Fruit fly (Drosophila melanogaster) whole organism, embryonic: Measurements from ENCODE around the gene twe.

Experiments used
- Atf6 ChIP-seq: fragments of 200-800 bp; sonication (Bioruptor generic); IDR thresholded peaks from 2 replicates; pipeline ENCODE4 v1.3.6; 2022; ENCODE audit warnings: missing biosample characterization, missing genetic modification characterization
- CG10209 ChIP-seq: fragments of 200-800 bp; sonication (Bioruptor generic); optimal IDR thresholded peaks from 3 replicates; lab custom pipeline; 2017; ENCODE audit warnings: missing biosample characterization, mild to moderate bottlenecking, missing genetic modification characterization, missing genetic modification reagents
- CG11560 ChIP-seq: fragments of 200-800 bp; sonication (Bioruptor generic); IDR thresholded peaks from 3 replicates; pipeline ENCODE4 v1.3.6; 2022; ENCODE audit warnings: missing biosample characterization, missing genetic modification characterization
- CG15073 ChIP-seq: fragments of 200-800 bp; sonication (Bioruptor generic); optimal IDR thresholded peaks from 2 replicates; lab custom pipeline; 2016; ENCODE audit warnings: missing biosample characterization, missing genetic modification characterization
- CG15514 ChIP-seq: fragments of 200-800 bp; sonication (Bioruptor generic); optimal IDR thresholded peaks from 3 replicates; lab custom pipeline; 2017; ENCODE audit warnings: missing biosample characterization, missing genetic modification characterization, mild to moderate bottlenecking, moderate library complexity, missing genetic modification reagents
- CG1647 ChIP-seq: fragments of 200-800 bp; sonication (Bioruptor generic); optimal IDR thresholded peaks from 3 replicates; lab custom pipeline; 2016; ENCODE audit warnings: missing biosample characterization, missing genetic modification characterization
- CG17186 ChIP-seq: fragments of 200-800 bp; sonication (Bioruptor generic); optimal IDR thresholded peaks from 3 replicates; lab custom pipeline; 2017; ENCODE audit warnings: missing biosample characterization, missing genetic modification reagents, missing genetic modification characterization
- CG18011 ChIP-seq: fragments of 200-800 bp; sonication (Bioruptor generic); optimal IDR thresholded peaks from 2 replicates; lab custom pipeline; 2017; ENCODE audit warnings: missing biosample characterization, missing genetic modification characterization, mild to moderate bottlenecking, moderate library complexity, missing genotype
- CG30020 ChIP-seq: fragments of 200-800 bp; optimal IDR thresholded peaks from 2 replicates; lab custom pipeline; 2019; ENCODE audit warnings: missing biosample characterization, mild to moderate bottlenecking, missing genetic modification characterization, moderate library complexity
- CG3407 ChIP-seq: fragments of 200-800 bp; sonication (Bioruptor generic); optimal IDR thresholded peaks from 2 replicates; lab custom pipeline; 2018; ENCODE audit warnings: missing biosample characterization, mild to moderate bottlenecking, missing genetic modification characterization
- CG34376 ChIP-seq: fragments of 200-800 bp; sonication (Bioruptor generic); optimal IDR thresholded peaks from 2 replicates; lab custom pipeline; 2018; ENCODE audit warnings: missing biosample characterization, mild to moderate bottlenecking, missing genetic modification characterization
- CG3726 ChIP-seq: fragments of 200-800 bp; sonication (Bioruptor generic); IDR thresholded peaks from 3 replicates; pipeline ENCODE4, ENCODE4 v1.3.6; 2022; ENCODE audit warnings: missing biosample characterization, missing genetic modification characterization
- CG4424 ChIP-seq: fragments of 200-800 bp; sonication (Bioruptor generic); optimal IDR thresholded peaks from 3 replicates; lab custom pipeline; 2016; ENCODE audit warnings: missing biosample characterization, missing genetic modification characterization
- CG6175 ChIP-seq: fragments of 200-800 bp; sonication (Bioruptor generic); IDR thresholded peaks from 3 replicates; pipeline ENCODE4 v1.3.6; 2022; ENCODE audit warnings: missing biosample characterization, missing genetic modification characterization
- CG6854 ChIP-seq: fragments of 200-800 bp; sonication (Bioruptor generic); optimal IDR thresholded peaks from 3 replicates; lab custom pipeline; 2017; ENCODE audit warnings: missing biosample characterization, mild to moderate bottlenecking, missing genetic modification characterization
- CG7357 ChIP-seq: fragments of 200-800 bp; sonication (Bioruptor generic); IDR thresholded peaks from 3 replicates; pipeline ENCODE4 v1.3.6; 2022; ENCODE audit warnings: missing biosample characterization, missing genetic modification characterization
- CG7839 ChIP-seq: fragments of 200-800 bp; sonication (Bioruptor generic); optimal IDR thresholded peaks from 3 replicates; lab custom pipeline; 2018; ENCODE audit warnings: missing biosample characterization, mild to moderate bottlenecking, missing genetic modification characterization, moderate library complexity
- CG8478 ChIP-seq: fragments of >200 bp; optimal IDR thresholded peaks from 2 replicates; lab custom pipeline; 2018
- CG9932 ChIP-seq: fragments of 200-800 bp; sonication (Bioruptor generic); IDR thresholded peaks from 2 replicates; pipeline ENCODE4 v1.3.6; 2022; ENCODE audit warnings: missing biosample characterization, missing genetic modification characterization
- CoRest ChIP-seq: fragments of 200-800 bp; sonication (Bioruptor generic); optimal IDR thresholded peaks from 3 replicates; lab custom pipeline; 2018; ENCODE audit warnings: missing biosample characterization, mild to moderate bottlenecking, missing genetic modification characterization, moderate library complexity
- Doc3 ChIP-seq: fragments of 200-800 bp; sonication (Bioruptor generic); IDR thresholded peaks from 3 replicates; pipeline ENCODE4 v1.3.6; 2022; ENCODE audit warnings: missing biosample characterization, missing genetic modification characterization; ENCODE audit not compliant: partially characterized antibody
- E2f1 ChIP-seq: fragments of 200-800 bp; sonication (Bioruptor generic); IDR thresholded peaks from 2 replicates; pipeline ENCODE4 v1.3.6; 2022; ENCODE audit warnings: missing biosample characterization, missing genetic modification characterization
- E2f2 ChIP-seq: fragments of 200-800 bp; sonication (Bioruptor generic); IDR thresholded peaks from 2 replicates; pipeline ENCODE4 v1.3.6; 2022; ENCODE audit warnings: missing biosample characterization, missing genetic modification characterization
- Hey ChIP-seq: fragments of 200-800 bp; sonication (Bioruptor generic); optimal IDR thresholded peaks from 3 replicates; lab custom pipeline; 2018; ENCODE audit warnings: missing biosample characterization, mild to moderate bottlenecking, missing genetic modification characterization
- Nf-YB ChIP-seq: fragments of 200-800 bp; sonication (Bioruptor generic); optimal IDR thresholded peaks from 3 replicates; lab custom pipeline; 2019; ENCODE audit warnings: missing biosample characterization, mild to moderate bottlenecking, missing genetic modification characterization, moderate library complexity
- Ravus ChIP-seq: fragments of 200-800 bp; sonication (Bioruptor generic); IDR thresholded peaks from 2 replicates; pipeline ENCODE4 v1.3.6; 2022; ENCODE audit warnings: missing biosample characterization, missing genetic modification characterization
- Six4 ChIP-seq: fragments of 200-800 bp; sonication (Bioruptor generic); optimal IDR thresholded peaks from 2 replicates; lab custom pipeline; 2016; ENCODE audit warnings: missing biosample characterization, missing genetic modification characterization
- Spps ChIP-seq: fragments of 200-800 bp; sonication (Bioruptor generic); optimal IDR thresholded peaks from 2 replicates; lab custom pipeline; 2018; ENCODE audit warnings: missing biosample characterization, mild to moderate bottlenecking, missing genetic modification characterization
- ab ChIP-seq: fragments of 200-800 bp; sonication (Bioruptor generic); optimal IDR thresholded peaks from 2 replicates; lab custom pipeline; 2016; ENCODE audit warnings: missing biosample characterization, missing genetic modification characterization
- aop ChIP-seq: fragments of 200-800 bp; sonication (Bioruptor generic); IDR thresholded peaks from 2 replicates; pipeline ENCODE4 v1.3.6; 2022; ENCODE audit warnings: missing biosample characterization, missing genetic modification characterization
- ara ChIP-seq: fragments of 200-800 bp; sonication (Bioruptor generic); IDR thresholded peaks from 2 replicates; pipeline ENCODE4 v1.3.6; 2022; ENCODE audit warnings: missing biosample characterization, missing genetic modification characterization
- az2 ChIP-seq: fragments of 200-800 bp; sonication (Bioruptor generic); optimal IDR thresholded peaks from 3 replicates; lab custom pipeline; 2016; ENCODE audit warnings: missing biosample characterization, missing genetic modification characterization
- bab2 ChIP-seq: fragments of 200-800 bp; sonication (Bioruptor generic); optimal IDR thresholded peaks from 2 replicates; lab custom pipeline; 2016; ENCODE audit warnings: missing biosample characterization, missing genetic modification characterization
- chn ChIP-seq: fragments of 200-800 bp; sonication (Bioruptor generic); optimal IDR thresholded peaks from 2 replicates; lab custom pipeline; 2016; ENCODE audit warnings: missing biosample characterization, missing genetic modification characterization
- ci ChIP-seq: fragments of 200-800 bp; sonication (Bioruptor generic); IDR thresholded peaks from 3 replicates; pipeline ENCODE4 v1.3.6; 2022; ENCODE audit warnings: missing biosample characterization, missing genetic modification characterization
- crp ChIP-seq, 2 experiments: fragments of 200-800 bp; sonication (Bioruptor generic); optimal IDR thresholded peaks; 2 replicates in 1 of 2; 3 replicates in 1 of 2; lab custom pipeline; 2017; ENCODE audit warnings: missing biosample characterization in 2 of 2, missing genetic modification characterization in 2 of 2, mild to moderate bottlenecking in 1 of 2, moderate library complexity in 1 of 2
- dan ChIP-seq: fragments of 200-800 bp; sonication (Bioruptor generic); IDR thresholded peaks from 2 replicates; pipeline ENCODE4 v1.3.6; 2022; ENCODE audit warnings: missing biosample characterization, missing genetic modification characterization
- ewg ChIP-seq: fragments of 200-800 bp; sonication (Bioruptor generic); optimal IDR thresholded peaks from 3 replicates; lab custom pipeline; 2017; ENCODE audit warnings: mild to moderate bottlenecking, missing biosample characterization, missing genetic modification reagents, missing genetic modification characterization
- lbe ChIP-seq: fragments of 200-800 bp; sonication (Bioruptor generic); optimal IDR thresholded peaks from 2 replicates; lab custom pipeline; 2016; ENCODE audit warnings: missing biosample characterization, mild to moderate bottlenecking, missing genetic modification characterization
- nmo ChIP-seq: fragments of 200-800 bp; sonication (Bioruptor generic); optimal IDR thresholded peaks from 2 replicates; lab custom pipeline; 2018; ENCODE audit warnings: missing biosample characterization, mild to moderate bottlenecking, missing genetic modification characterization, moderate library complexity
- nom ChIP-seq: fragments of 200-800 bp; sonication (Bioruptor generic); optimal IDR thresholded peaks from 2 replicates; lab custom pipeline; 2017; ENCODE audit warnings: missing biosample characterization, missing genetic modification characterization, mild to moderate bottlenecking, moderate library complexity, missing genetic modification reagents
- odd ChIP-seq: fragments of 200-800 bp; sonication (Bioruptor generic); optimal IDR thresholded peaks from 2 replicates; lab custom pipeline; 2017; ENCODE audit warnings: missing biosample characterization, mild to moderate bottlenecking, missing genetic modification characterization
- pnt ChIP-seq: fragments of 200-800 bp; sonication (Bioruptor generic); optimal IDR thresholded peaks from 3 replicates; lab custom pipeline; 2016; ENCODE audit warnings: missing biosample characterization, missing genetic modification characterization
- ro ChIP-seq: fragments of 200-800 bp; sonication (Bioruptor generic); IDR thresholded peaks from 2 replicates; pipeline ENCODE4 v1.3.6; 2022; ENCODE audit warnings: missing biosample characterization, missing genetic modification characterization
- sim ChIP-seq: fragments of 200-800 bp; sonication (Bioruptor generic); IDR thresholded peaks from 2 replicates; pipeline ENCODE4 v1.3.6; 2022; ENCODE audit warnings: missing biosample characterization, missing genetic modification characterization
- sob ChIP-seq: fragments of 200-800 bp; sonication (Bioruptor generic); IDR thresholded peaks from 2 replicates; pipeline ENCODE4 v1.3.6; 2022; ENCODE audit warnings: missing biosample characterization, missing genetic modification characterization
- tap ChIP-seq: fragments of 200-800 bp; optimal IDR thresholded peaks from 3 replicates; lab custom pipeline; 2019; ENCODE audit warnings: missing biosample characterization, mild to moderate bottlenecking, missing genetic modification characterization, moderate library complexity
- tgo ChIP-seq: fragments of 200-800 bp; sonication (Bioruptor generic); IDR thresholded peaks from 3 replicates; pipeline ENCODE4 v1.3.6; 2022; ENCODE audit warnings: missing biosample characterization, missing genetic modification characterization
- unc-4 ChIP-seq: fragments of 200-800 bp; sonication (Bioruptor generic); IDR thresholded peaks from 2 replicates; pipeline ENCODE4 v1.3.6; 2022; ENCODE audit warnings: missing biosample characterization, missing genetic modification characterization; ENCODE audit not compliant: partially characterized antibody
- vnd ChIP-seq: fragments of 200-800 bp; sonication (Bioruptor generic); IDR thresholded peaks from 3 replicates; pipeline ENCODE4 v1.3.6; 2022; ENCODE audit warnings: missing biosample characterization, missing genetic modification characterization; ENCODE audit not compliant: partially characterized antibody
- zfh1 ChIP-seq: fragments of 200-800 bp; sonication (Bioruptor generic); IDR thresholded peaks from 3 replicates; pipeline ENCODE4 v1.3.6; 2022; ENCODE audit warnings: missing biosample characterization, missing genetic modification characterization

The twe gene

dm6 chr2L:16279774-16280252, 18.1 kb upstream of the twe start (continued):
- TF ChIP-seq dan: no peak
- TF ChIP-seq CG15514: peak; percentile 52
- peak; percentile 71; the same call in 2 of the 3 replicates for TF ChIP-seq CG3726
- no peak for TF ChIP-seq unc-4
- peak; percentile 59 for TF ChIP-seq E2f1 (GFP tag; lab: Robert Waterston, UW)
- TF ChIP-seq CG15073: peak; percentile 65
- peak; percentile 92 for TF ChIP-seq Six4 (GFP tag; lab: Kevin White, UChicago)
- TF ChIP-seq pnt (GFP tag; lab: Kevin White, UChicago): peak; percentile 90
- peak; percentile 95 for TF ChIP-seq CG4424 (GFP tag; lab: Kevin White, UChicago)
- TF ChIP-seq ci (GFP tag; lab: Robert Waterston, UW): peak; percentile 86
- TF ChIP-seq sim (GFP tag; lab: Robert Waterston, UW): peak; percentile 57; the same call in 1 of the 2 replicates
- peak; percentile 97 for TF ChIP-seq nmo (GFP tag; lab: Kevin White, UChicago)
- peak; percentile 82 for TF ChIP-seq bab2 (GFP tag; lab: Kevin White, UChicago)
- TF ChIP-seq ab (GFP tag; lab: Kevin White, UChicago): peak; percentile 57
- peak; percentile 55; the same call in 1 of the 2 replicates for TF ChIP-seq sob (GFP tag; lab: Robert Waterston, UW)
- peak; percentile 90 for TF ChIP-seq ewg (GFP tag; lab: Kevin White, UChicago)
- no peak for TF ChIP-seq vnd (GFP tag; lab: Robert Waterston, UW)
- no peak for TF ChIP-seq CG6175 (GFP tag; lab: Robert Waterston, UW)
- TF ChIP-seq CG34376 (GFP tag; lab: Kevin White, UChicago): peak; percentile 6
- peak; percentile 71 for TF ChIP-seq CG18011 (GFP tag; lab: Kevin White, UChicago)
- TF ChIP-seq CG17186: peak; percentile 68
- TF ChIP-seq ro (GFP tag; lab: Robert Waterston, UW): peak; percentile 28; the same call in 1 of the 2 replicates
- peak; percentile 92 for TF ChIP-seq tap
- TF ChIP-seq crp (GFP tag; optimal IDR thresholded peaks at IDR 0.05; lab: Kevin White, UChicago): peak; percentile 49 to 81
- TF ChIP-seq Hey (tag; lab: Kevin White, UChicago): no peak
- TF ChIP-seq lbe (GFP tag; lab: Kevin White, UChicago): peak; percentile 27
- TF ChIP-seq CG7357 (GFP tag; lab: Robert Waterston, UW): peak; percentile 70; the same call in 2 of the 3 replicates
- peak; percentile 94 for TF ChIP-seq CG7839
- no peak for TF ChIP-seq aop
- TF ChIP-seq Atf6 (GFP tag; lab: Robert Waterston, UW): peak; percentile 66
- TF ChIP-seq Nf-YB (GFP tag; lab: Kevin White, UChicago): peak; percentile 80
- no peak for TF ChIP-seq CG9932 (GFP tag; lab: Robert Waterston, UW)
- TF ChIP-seq Ravus: no peak
- TF ChIP-seq CG30020 (tag; lab: Kevin White, UChicago): peak; percentile 75
- TF ChIP-seq CG6854 (GFP tag; lab: Kevin White, UChicago): peak; percentile 52
- TF ChIP-seq az2 (GFP tag; lab: Kevin White, UChicago): peak; percentile 95
- TF ChIP-seq CoRest (tag; lab: Kevin White, UChicago): peak; percentile 95
- peak; percentile 85 for TF ChIP-seq chn (GFP tag; lab: Kevin White, UChicago)
- TF ChIP-seq Doc3 (GFP tag; lab: Robert Waterston, UW): no peak
- peak; percentile 80 for TF ChIP-seq CG1647 (GFP tag; lab: Kevin White, UChicago)
- peak; percentile 92 for TF ChIP-seq odd (GFP tag; lab: Kevin White, UChicago)
- no peak for TF ChIP-seq CG8478
- peak; percentile 30 for TF ChIP-seq nom (GFP tag; lab: Kevin White, UChicago)
- no peak; the same call in 1 of the 2 replicates for TF ChIP-seq ara (GFP tag; lab: Robert Waterston, UW)
- peak; percentile 27; the same call in 1 of the 3 replicates for TF ChIP-seq CG11560 (tag; lab: Robert Waterston, UW)
- TF ChIP-seq CG3407 (GFP tag; lab: Kevin White, UChicago): peak; percentile 87
- TF ChIP-seq zfh1: peak; percentile 82
- peak; percentile 78 for TF ChIP-seq Spps (tag; lab: Kevin White, UChicago)
- peak; percentile 58; the same call in 1 of the 2 replicates for TF ChIP-seq E2f2 (GFP tag; lab: Robert Waterston, UW)
- TF ChIP-seq tgo (GFP tag; lab: Robert Waterston, UW): peak; percentile 82
- TF ChIP-seq CG10209 (GFP tag; lab: Kevin White, UChicago): peak; percentile 93
